Fruit fly (Drosophila melanogaster) whole organism, embryonic: ENCODE data around the gene CG34425.
A peak's percentile ranks its signal among the peaks of the same experiment; 100 is the strongest.

Experiments used
- Ada2b ChIP-seq: fragments of 200-800 bp; sonication (Bioruptor generic); IDR thresholded peaks from 2 replicates; pipeline ENCODE4 v1.3.6; 2022; ENCODE audit warnings: missing biosample characterization, missing genetic modification characterization
- Awh ChIP-seq: fragments of 200-800 bp; sonication (Bioruptor generic); IDR thresholded peaks from 2 replicates; pipeline ENCODE4, ENCODE4 v1.3.6; 2022; ENCODE audit warnings: missing biosample characterization, missing genetic modification characterization
- B-H1 ChIP-seq: fragments of 200-800 bp; sonication (Bioruptor generic); IDR thresholded peaks from 3 replicates; pipeline ENCODE4 v1.3.6; 2022; ENCODE audit warnings: missing biosample characterization, missing genetic modification characterization
- CG10209 ChIP-seq: fragments of 200-800 bp; sonication (Bioruptor generic); optimal IDR thresholded peaks from 3 replicates; lab custom pipeline; 2017; ENCODE audit warnings: missing biosample characterization, mild to moderate bottlenecking, missing genetic modification characterization, missing genetic modification reagents
- CG10274 ChIP-seq: fragments of 200-800 bp; sonication (Bioruptor generic); optimal IDR thresholded peaks from 3 replicates; lab custom pipeline; 2017; ENCODE audit warnings: missing biosample characterization, mild to moderate bottlenecking, missing genetic modification characterization
- CG11085 ChIP-seq: fragments of 200-800 bp; sonication (Bioruptor generic); IDR thresholded peaks from 2 replicates; pipeline ENCODE4 v1.3.6; 2022; ENCODE audit warnings: missing biosample characterization, missing genetic modification characterization
- CG11398 ChIP-seq: fragments of 200-800 bp; sonication (Bioruptor generic); optimal IDR thresholded peaks from 2 replicates; lab custom pipeline; 2016; ENCODE audit warnings: missing biosample characterization, missing genetic modification characterization
- CG11696 ChIP-seq: fragments of 200-800 bp; sonication (Bioruptor generic); IDR thresholded peaks from 2 replicates; pipeline ENCODE4 v1.3.6; 2022; ENCODE audit warnings: missing biosample characterization, missing genetic modification characterization
- CG15601 ChIP-seq: fragments of 200-800 bp; sonication (Bioruptor generic); optimal IDR thresholded peaks from 3 replicates; lab custom pipeline; 2019; ENCODE audit warnings: missing biosample characterization, mild to moderate bottlenecking, missing genetic modification characterization, moderate library complexity
- CG1603 ChIP-seq: fragments of 200-800 bp; sonication (Bioruptor generic); optimal IDR thresholded peaks from 2 replicates; lab custom pipeline; 2019; ENCODE audit warnings: missing biosample characterization, mild to moderate bottlenecking, missing genetic modification characterization, moderate library complexity
- CG17568 ChIP-seq: fragments of 200-800 bp; sonication (Bioruptor generic); optimal IDR thresholded peaks from 2 replicates; lab custom pipeline; 2018; ENCODE audit warnings: missing biosample characterization, mild to moderate bottlenecking, missing genetic modification characterization, moderate library complexity
- CG31388 ChIP-seq: fragments of 200-800 bp; sonication (Bioruptor generic); optimal IDR thresholded peaks from 2 replicates; lab custom pipeline; 2016; ENCODE audit warnings: missing biosample characterization, missing genetic modification characterization
- CG34224 ChIP-seq: fragments of 200-800 bp; sonication (Bioruptor generic); IDR thresholded peaks from 3 replicates; pipeline ENCODE4 v1.3.6; 2022; ENCODE audit warnings: missing biosample characterization, missing genetic modification characterization; ENCODE audit not compliant: partially characterized antibody
- CG34376 ChIP-seq: fragments of 200-800 bp; sonication (Bioruptor generic); optimal IDR thresholded peaks from 2 replicates; lab custom pipeline; 2018; ENCODE audit warnings: missing biosample characterization, mild to moderate bottlenecking, missing genetic modification characterization
- CG4707 ChIP-seq: fragments of 200-800 bp; sonication (Bioruptor generic); optimal IDR thresholded peaks from 2 replicates; lab custom pipeline; 2018; ENCODE audit warnings: missing biosample characterization, mild to moderate bottlenecking, missing genetic modification characterization, moderate library complexity
- CG5180 ChIP-seq: fragments of 200-800 bp; sonication (Bioruptor generic); optimal IDR thresholded peaks from 3 replicates; lab custom pipeline; 2017; ENCODE audit warnings: missing biosample characterization, missing genetic modification characterization, mild to moderate bottlenecking, moderate library complexity, missing genetic modification reagents
- CG6272 ChIP-seq: fragments of 200-800 bp; sonication (Bioruptor generic); IDR thresholded peaks from 2 replicates; pipeline ENCODE4 v1.3.6; 2022; ENCODE audit warnings: missing biosample characterization, missing genetic modification characterization
- CG9609 ChIP-seq: fragments of 200-800 bp; sonication (Bioruptor generic); optimal IDR thresholded peaks from 3 replicates; lab custom pipeline; 2016; ENCODE audit warnings: missing biosample characterization, missing genetic modification characterization
- CG9817 ChIP-seq: fragments of 200-800 bp; sonication (Bioruptor generic); optimal IDR thresholded peaks from 2 replicates; lab custom pipeline; 2018; ENCODE audit warnings: missing biosample characterization, mild to moderate bottlenecking, missing genetic modification characterization, moderate library complexity
- Dbx ChIP-seq: fragments of 200-800 bp; sonication (Bioruptor generic); IDR thresholded peaks from 3 replicates; pipeline ENCODE4 v1.3.6; 2022; ENCODE audit warnings: missing biosample characterization, missing genetic modification characterization
- Dp ChIP-seq: fragments of 200-800 bp; sonication (Bioruptor generic); optimal IDR thresholded peaks from 2 replicates; lab custom pipeline; 2018; ENCODE audit warnings: missing biosample characterization, mild to moderate bottlenecking, missing genetic modification characterization, moderate library complexity
- HHEX ChIP-seq: fragments of 200-800 bp; sonication (Bioruptor generic); optimal IDR thresholded peaks from 3 replicates; lab custom pipeline; 2017; ENCODE audit warnings: missing biosample characterization, mild to moderate bottlenecking, missing genetic modification characterization, missing genetic modification reagents
- MTF-1 ChIP-seq: fragments of 200-800 bp; sonication (Bioruptor generic); optimal IDR thresholded peaks from 2 replicates; lab custom pipeline; 2018; ENCODE audit warnings: missing biosample characterization, mild to moderate bottlenecking, missing genetic modification characterization, borderline replicate concordance
- Max ChIP-seq: fragments of 200-800 bp; sonication (Bioruptor generic); optimal IDR thresholded peaks from 2 replicates; lab custom pipeline; 2016; ENCODE audit warnings: missing biosample characterization, mild to moderate bottlenecking, missing genetic modification characterization
- Meics ChIP-seq: fragments of 200-800 bp; sonication (Bioruptor generic); optimal IDR thresholded peaks from 2 replicates; lab custom pipeline; 2017; ENCODE audit warnings: missing biosample characterization, mild to moderate bottlenecking, missing genetic modification characterization
- NC2α ChIP-seq: fragments of 200-800 bp; sonication (Bioruptor generic); optimal IDR thresholded peaks from 2 replicates; lab custom pipeline; 2016; ENCODE audit warnings: missing biosample characterization, missing genetic modification characterization
- Spps ChIP-seq: fragments of 200-800 bp; sonication (Bioruptor generic); optimal IDR thresholded peaks from 2 replicates; lab custom pipeline; 2018; ENCODE audit warnings: missing biosample characterization, mild to moderate bottlenecking, missing genetic modification characterization
- Vsx1 ChIP-seq: fragments of 200-800 bp; sonication (Bioruptor generic); optimal IDR thresholded peaks from 2 replicates; lab custom pipeline; 2017; ENCODE audit warnings: missing biosample characterization, mild to moderate bottlenecking, missing genetic modification characterization, missing genetic modification reagents
- Xbp1 ChIP-seq: fragments of 200-800 bp; sonication (Bioruptor generic); optimal IDR thresholded peaks from 3 replicates; lab custom pipeline; 2016; ENCODE audit warnings: missing biosample characterization, mild to moderate bottlenecking, missing genetic modification characterization
- al ChIP-seq: fragments of 200-800 bp; sonication (Bioruptor generic); IDR thresholded peaks from 2 replicates; pipeline ENCODE4 v1.3.6; 2022; ENCODE audit warnings: missing biosample characterization, missing genetic modification characterization
- ash1 ChIP-seq: fragments of 200-800 bp; sonication (Bioruptor generic); optimal IDR thresholded peaks from 2 replicates; lab custom pipeline; 2018; ENCODE audit warnings: missing biosample characterization, mild to moderate bottlenecking, missing genetic modification characterization
- cato ChIP-seq: fragments of 200-800 bp; sonication (Bioruptor generic); optimal IDR thresholded peaks from 2 replicates; lab custom pipeline; 2016; ENCODE audit warnings: missing biosample characterization, missing genetic modification characterization, borderline replicate concordance
- cg ChIP-seq: fragments of 200-800 bp; sonication (Bioruptor generic); optimal IDR thresholded peaks from 3 replicates; lab custom pipeline; 2019; ENCODE audit warnings: missing biosample characterization, mild to moderate bottlenecking, missing genetic modification characterization, moderate library complexity
- gcm ChIP-seq: fragments of 200-800 bp; sonication (Bioruptor generic); optimal IDR thresholded peaks from 2 replicates; lab custom pipeline; 2019; ENCODE audit warnings: missing biosample characterization, mild to moderate bottlenecking, missing genetic modification characterization, moderate library complexity
- gsb ChIP-seq: fragments of 200-800 bp; sonication (Bioruptor generic); IDR thresholded peaks from 2 replicates; pipeline ENCODE4 v1.3.6; 2022; ENCODE audit warnings: missing biosample characterization, missing genetic modification characterization
- kay ChIP-seq: fragments of 200-800 bp; sonication (Bioruptor generic); optimal IDR thresholded peaks from 2 replicates; lab custom pipeline; 2016; ENCODE audit warnings: missing biosample characterization, missing genetic modification characterization
- mam ChIP-seq: fragments of 200-800 bp; sonication (Bioruptor generic); optimal IDR thresholded peaks from 3 replicates; lab custom pipeline; 2016; ENCODE audit warnings: missing biosample characterization, missing genetic modification characterization
- mirr ChIP-seq: fragments of 200-800 bp; sonication (Bioruptor generic); optimal IDR thresholded peaks from 3 replicates; lab custom pipeline; 2018; ENCODE audit warnings: missing biosample characterization, mild to moderate bottlenecking, missing genetic modification characterization
- nmo ChIP-seq: fragments of 200-800 bp; sonication (Bioruptor generic); optimal IDR thresholded peaks from 2 replicates; lab custom pipeline; 2018; ENCODE audit warnings: missing biosample characterization, mild to moderate bottlenecking, missing genetic modification characterization, moderate library complexity
- onecut ChIP-seq: fragments of 200-800 bp; sonication (Bioruptor generic); IDR thresholded peaks from 2 replicates; pipeline ENCODE4 v1.3.6; 2022; ENCODE audit warnings: missing biosample characterization, missing genetic modification characterization
- pan ChIP-seq, 4 experiments: fragments of >200 bp in 3 of 4; fragments of 200-800 bp in 1 of 4; sonication (Bioruptor generic) in 1 of 4; optimal IDR thresholded peaks in 3 of 4; IDR thresholded peaks in 1 of 4; 2 replicates each; pipeline versions ENCODE4 v1.3.6 to Lab custom; 2017 to 2022; ENCODE audit warnings: missing biosample characterization in 2 of 4, missing genetic modification characterization in 2 of 4, mixed read lengths in 1 of 4
- pfk ChIP-seq: fragments of 200-800 bp; sonication (Bioruptor generic); optimal IDR thresholded peaks from 2 replicates; lab custom pipeline; 2018; ENCODE audit warnings: missing biosample characterization, mild to moderate bottlenecking, missing genetic modification characterization, moderate library complexity
- rib ChIP-seq: fragments of 200-800 bp; sonication (Bioruptor generic); IDR thresholded peaks from 2 replicates; pipeline ENCODE4 v1.3.6; 2022; ENCODE audit warnings: missing biosample characterization, missing genetic modification characterization
- slou ChIP-seq: fragments of 200-800 bp; sonication (Bioruptor generic); optimal IDR thresholded peaks from 3 replicates; lab custom pipeline; 2016; ENCODE audit warnings: missing biosample characterization, missing genetic modification characterization
- sug ChIP-seq: fragments of 200-800 bp; optimal IDR thresholded peaks from 2 replicates; lab custom pipeline; 2019; ENCODE audit warnings: missing biosample characterization, mild to moderate bottlenecking, missing genetic modification characterization, moderate library complexity
- tio ChIP-seq: fragments of 200-800 bp; sonication (Bioruptor generic); optimal IDR thresholded peaks from 2 replicates; lab custom pipeline; 2017; ENCODE audit warnings: missing biosample characterization, missing genetic modification characterization, inconsistent platforms
- trem ChIP-seq: fragments of 200-800 bp; optimal IDR thresholded peaks from 3 replicates; lab custom pipeline; 2019; ENCODE audit warnings: missing biosample characterization, mild to moderate bottlenecking, missing genetic modification characterization, moderate library complexity

Gene CG34425

dm6 chr3R:4478220-4479037, 27.7 kb downstream of the CG34425 start (continued):
- peak; percentile 58 for TF ChIP-seq cato (GFP tag; lab: Kevin White, UChicago)
- 0 out of 3 replicates have a peak, but pooled peaks have one; percentile 12 for TF ChIP-seq CG34224 (GFP tag; lab: Robert Waterston, UW)
- TF ChIP-seq Awh (GFP tag; lab: Robert Waterston, UW) = peak; percentile 92
- TF ChIP-seq CG15601 (tag; lab: Kevin White, UChicago) = peak; percentile 67
- TF ChIP-seq trem = peak; percentile 61
- TF ChIP-seq Ada2b = peak; percentile 90
- TF ChIP-seq mam = peak; percentile 91
- TF ChIP-seq CG11398 (GFP tag; lab: Kevin White, UChicago) = peak; percentile 60
- TF ChIP-seq tio (GFP tag; lab: Kevin White, UChicago) = peak; percentile 82
- TF ChIP-seq pfk (GFP tag; lab: Kevin White, UChicago) = no peak
- TF ChIP-seq nmo (GFP tag; lab: Kevin White, UChicago) = peak; percentile 78
- TF ChIP-seq CG11696 (GFP tag; lab: Robert Waterston, UW) = peak; percentile 77; the same call in 1 of the 2 replicates
- no peak for TF ChIP-seq pan (optimal IDR thresholded peaks at IDR 0.05; lab: Kevin White, UChicago)
- TF ChIP-seq pan (GFP tag; optimal IDR thresholded peaks at IDR 0.05 in 1 of 2, IDR thresholded peaks at IDR 0.05 in 1 of 2) = peak in 1 of 2 experiments; percentile 94
- TF ChIP-seq al (GFP tag; lab: Robert Waterston, UW) = peak; percentile 72
- TF ChIP-seq MTF-1 = peak; percentile 71
- TF ChIP-seq onecut (GFP tag; lab: Robert Waterston, UW) = peak; percentile 85
- peak; percentile 38 for TF ChIP-seq sug
- peak; percentile 90 for TF ChIP-seq Dbx
- TF ChIP-seq Meics (GFP tag; lab: Kevin White, UChicago) = peak; percentile 90
- peak; percentile 93 for TF ChIP-seq kay (GFP tag; lab: Kevin White, UChicago)
- peak; percentile 91 for TF ChIP-seq HHEX (GFP tag; lab: Kevin White, UChicago)
- peak; percentile 18 for TF ChIP-seq NC2α (GFP tag; lab: Kevin White, UChicago)
- TF ChIP-seq CG1603 (tag; lab: Kevin White, UChicago) = peak; percentile 89
- TF ChIP-seq CG11085 (GFP tag; lab: Robert Waterston, UW) = peak; percentile 77
- peak; percentile 88 for TF ChIP-seq CG17568 (GFP tag; lab: Kevin White, UChicago)
- no peak for TF ChIP-seq Dp (GFP tag; lab: Kevin White, UChicago)
- TF ChIP-seq Max (GFP tag; lab: Kevin White, UChicago) = peak; percentile 82
- peak; percentile 63 for TF ChIP-seq Spps (tag; lab: Kevin White, UChicago)
- peak; percentile 73 for TF ChIP-seq gsb (GFP tag; lab: Robert Waterston, UW)
- TF ChIP-seq Xbp1 (GFP tag; lab: Kevin White, UChicago) = peak; percentile 93
- TF ChIP-seq CG9817 = peak; percentile 76
- peak; percentile 73; the same call in 1 of the 2 replicates for TF ChIP-seq rib
- TF ChIP-seq CG4707 (GFP tag; lab: Kevin White, UChicago) = peak; percentile 66
- peak; percentile 61 for TF ChIP-seq CG31388 (GFP tag; lab: Kevin White, UChicago)
- TF ChIP-seq slou = peak; percentile 41
- TF ChIP-seq ash1 (GFP tag; lab: Kevin White, UChicago) = peak; percentile 56
- peak; percentile 42 for TF ChIP-seq mirr (GFP tag; lab: Kevin White, UChicago)
- peak; percentile 82 for TF ChIP-seq CG9609 (GFP tag; lab: Kevin White, UChicago)
- TF ChIP-seq CG34376 (GFP tag; lab: Kevin White, UChicago) = peak; percentile 39
- peak; percentile 82 for TF ChIP-seq CG10209 (GFP tag; lab: Kevin White, UChicago)
- TF ChIP-seq Vsx1 (GFP tag; lab: Kevin White, UChicago) = peak; percentile 67
- TF ChIP-seq B-H1 (GFP tag; lab: Robert Waterston, UW) = peak; percentile 84; the same call in 2 of the 3 replicates
- 0 out of 2 replicates have a peak, but pooled peaks have one; percentile 20 for TF ChIP-seq CG6272 (GFP tag; lab: Robert Waterston, UW)
- TF ChIP-seq CG10274 (GFP tag; lab: Kevin White, UChicago) = peak; percentile 64
- peak; percentile 89 for TF ChIP-seq cg (GFP tag; lab: Kevin White, UChicago)
- TF ChIP-seq gcm (GFP tag; lab: Kevin White, UChicago) = peak; percentile 81
- no peak for TF ChIP-seq CG5180 (GFP tag; lab: Kevin White, UChicago)
